2 worm cellular contexts compared by ENCODE assay signal in the genomic region with DNA sequence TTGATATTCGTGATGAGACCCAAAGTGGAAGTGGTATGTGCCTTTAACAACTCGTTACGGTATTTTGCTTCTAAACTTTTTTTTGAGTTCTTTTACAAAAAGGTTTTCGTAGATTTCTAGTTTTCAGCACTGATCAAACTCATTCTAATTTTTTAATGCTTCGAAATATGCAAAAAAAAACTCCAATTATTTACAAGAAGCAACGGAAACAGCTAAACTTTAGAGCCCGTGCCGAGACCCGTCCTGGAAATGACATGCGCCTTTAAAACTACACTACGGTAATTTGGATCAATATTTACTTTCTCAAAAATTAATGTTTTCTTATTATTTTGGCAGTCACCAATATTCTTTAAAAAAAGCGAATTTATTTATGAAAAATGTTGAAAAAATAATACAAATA.
TF ChIP-seq lines count a peak whose summit lies in the region.

No protein-coding gene starts in this region.

TF ChIP-seq in whole organism, L4 larva, 104 proteins besides CTCF, POLR2A, EP300 and RAD21:
- TF ChIP-seq nhr-76 (tag; optimal IDR thresholded peaks at IDR 0.05; lab: Kevin White, UChicago) (no peak), mes-2 (tag; optimal IDR thresholded peaks at IDR 0.05; lab: Kevin White, UChicago; ENCODE audit: poor library complexity, severe bottlenecking) (no peak), lsy-2 (tag; optimal IDR thresholded peaks at IDR 0.05; lab: Kevin White, UChicago) (peak in 1 of 2 experiments; percentile 10), F49E8.2 (tag; optimal IDR thresholded peaks at IDR 0.05; lab: Kevin White, UChicago; ENCODE audit: borderline replicate concordance) (peak; percentile 73), Y48G9A.11 (GFP tag; IDR thresholded peaks at IDR 0.05; lab: Robert Waterston, UW) (0 out of 2 replicates have a peak, but pooled peaks have one; percentile 10), snpc-1.2 (GFP tag; IDR thresholded peaks at IDR 0.05; lab: Robert Waterston, UW) (0 out of 2 replicates have a peak, but pooled peaks have one; percentile 40), unc-130 (GFP tag; optimal IDR thresholded peaks at IDR 0.05; lab: Kevin White, UChicago) (no peak)

TF ChIP-seq in whole organism, young adult, 124 proteins besides CTCF, POLR2A, EP300 and RAD21 (continues in another document):
- TF ChIP-seq let-526 (GFP tag; IDR thresholded peaks at IDR 0.05; lab: Robert Waterston, UW) (no peak), tlf-1 (GFP tag; optimal IDR thresholded peaks at IDR 0.05; lab: Kevin White, UChicago) (peak; percentile 22), attf-6 (GFP tag; IDR thresholded peaks at IDR 0.05; lab: Robert Waterston, UW) (no peak), mes-4 (tag; optimal IDR thresholded peaks at IDR 0.05; lab: Kevin White, UChicago) (no peak), nhr-179 (tag; optimal IDR thresholded peaks at IDR 0.05; lab: Kevin White, UChicago) (no peak), madf-10 (tag; optimal IDR thresholded peaks at IDR 0.05; lab: Kevin White, UChicago) (no peak), rpc-1 (optimal IDR thresholded peaks at IDR 0.05; lab: Kevin White, UChicago) (no peak), rpc-1 (tag; optimal IDR thresholded peaks at IDR 0.05; lab: Kevin White, UChicago) (no peak), hrde-1 (tag; optimal IDR thresholded peaks at IDR 0.05; lab: Kevin White, UChicago; ENCODE audit: borderline replicate concordance) (no peak), lin-54 (GFP tag; optimal IDR thresholded peaks at IDR 0.05; lab: Kevin White, UChicago) (peak; percentile 28), F57A8.1 (GFP tag; optimal IDR thresholded peaks at IDR 0.05; lab: Kevin White, UChicago) (no peak), bed-1 (GFP tag; IDR thresholded peaks at IDR 0.05; lab: Robert Waterston, UW) (no peak), cebp-1 (GFP tag; IDR thresholded peaks at IDR 0.05; lab: Robert Waterston, UW) (no peak), cebp-1 (tag; optimal IDR thresholded peaks at IDR 0.05; lab: Kevin White, UChicago) (no peak), madf-3 (GFP tag; IDR thresholded peaks at IDR 0.05; lab: Robert Waterston, UW) (no peak), madf-8 (GFP tag; conservative IDR thresholded peaks at IDR 0.05; lab: Robert Waterston, UW) (peak; percentile 76), nhr-80 (tag; optimal IDR thresholded peaks at IDR 0.05; lab: Kevin White, UChicago) (no peak), B0261.1 (tag; optimal IDR thresholded peaks at IDR 0.05; lab: Kevin White, UChicago) (no peak), hlh-12 (tag; optimal IDR thresholded peaks at IDR 0.05; lab: Kevin White, UChicago) (no peak), dox-1 (GFP tag; IDR thresholded peaks at IDR 0.05; lab: Robert Waterston, UW) (peak; percentile 42; the same call in 1 of the 2 replicates), Y95B8A.8 (GFP tag; IDR thresholded peaks at IDR 0.05; lab: Robert Waterston, UW) (0 out of 2 replicates have a peak, but pooled peaks have one; percentile 28), K11D2.4 (GFP tag; IDR thresholded peaks at IDR 0.05; lab: Robert Waterston, UW) (no peak), ama-1 (optimal IDR thresholded peaks at IDR 0.05; lab: Kevin White, UChicago) (no peak), ama-1 (GFP tag; optimal IDR thresholded peaks at IDR 0.05; lab: Kevin White, UChicago) (no peak), pbrm-1 (GFP tag; IDR thresholded peaks at IDR 0.05; lab: Robert Waterston, UW) (no peak), lin-35 (GFP tag; optimal IDR thresholded peaks at IDR 0.05; lab: Kevin White, UChicago) (no peak), madf-6 (GFP tag; IDR thresholded peaks at IDR 0.05; lab: Robert Waterston, UW) (peak; percentile 91), lag-1 (GFP tag; IDR thresholded peaks at IDR 0.05; lab: Robert Waterston, UW) (no peak), egl-44 (GFP tag; IDR thresholded peaks at IDR 0.05; lab: Robert Waterston, UW) (no peak), ztf-3 (GFP tag; optimal IDR thresholded peaks at IDR 0.05; lab: Kevin White, UChicago) (no peak), ccch-3 (GFP tag; optimal IDR thresholded peaks at IDR 0.05; lab: Kevin White, UChicago) (no peak), dpff-1 (tag; optimal IDR thresholded peaks at IDR 0.05; lab: Kevin White, UChicago) (no peak), sptf-2 (GFP tag; optimal IDR thresholded peaks at IDR 0.05; lab: Kevin White, UChicago) (no peak), D2030.7 (GFP tag; IDR thresholded peaks at IDR 0.05; lab: Robert Waterston, UW) (peak; percentile 65), Y53F4B.3 (GFP tag; IDR thresholded peaks at IDR 0.05; lab: Robert Waterston, UW) (no peak), gei-17 (GFP tag; optimal IDR thresholded peaks at IDR 0.05; lab: Kevin White, UChicago) (no peak), mxl-1 (tag; optimal IDR thresholded peaks at IDR 0.05; lab: Kevin White, UChicago) (no peak), T26A5.8 (tag; optimal IDR thresholded peaks at IDR 0.05; lab: Kevin White, UChicago) (no peak), ceh-91 (GFP tag; IDR thresholded peaks at IDR 0.05; lab: Robert Waterston, UW) (peak; percentile 68), mcd-1 (GFP tag; IDR thresholded peaks at IDR 0.05; lab: Robert Waterston, UW) (no peak), egl-18 (GFP tag; IDR thresholded peaks at IDR 0.05; lab: Robert Waterston, UW) (no peak), ceh-27 (GFP tag; optimal IDR thresholded peaks at IDR 0.05; lab: Kevin White, UChicago) (no peak), hlh-26 (GFP tag; conservative IDR thresholded peaks at IDR 0.05; lab: Robert Waterston, UW) (no peak), lin-26 (GFP tag; IDR thresholded peaks at IDR 0.05; lab: Robert Waterston, UW) (no peak), F49E8.2 (tag; optimal IDR thresholded peaks at IDR 0.05; lab: Kevin White, UChicago; ENCODE audit: insufficient read depth) (no peak), T07F8.4 (tag; optimal IDR thresholded peaks at IDR 0.05; lab: Kevin White, UChicago) (no peak), tbp1 (GFP tag; optimal IDR thresholded peaks at IDR 0.05; lab: Kevin White, UChicago) (peak; percentile 23), chd-7 (tag; optimal IDR thresholded peaks at IDR 0.05; lab: Kevin White, UChicago) (no peak), nhr-120 (GFP tag; IDR thresholded peaks at IDR 0.05; lab: Robert Waterston, UW) (no peak), repo-1 (tag; optimal IDR thresholded peaks at IDR 0.05; lab: Kevin White, UChicago) (no peak), F10E7.11 (tag; optimal IDR thresholded peaks at IDR 0.05; lab: Kevin White, UChicago) (no peak), dpl-1 (GFP tag; optimal IDR thresholded peaks at IDR 0.05; lab: Kevin White, UChicago) (no peak), ztf-6 (GFP tag; IDR thresholded peaks at IDR 0.05; lab: Robert Waterston, UW) (no peak), zfh-2 (GFP tag; conservative IDR thresholded peaks at IDR 0.05; lab: Robert Waterston, UW) (no peak), Y79H2A.3 (GFP tag; conservative IDR thresholded peaks at IDR 0.05; lab: Robert Waterston, UW) (0 out of 2 replicates have a peak, but pooled peaks have one; percentile 20), nhr-90 (tag; optimal IDR thresholded peaks at IDR 0.05; lab: Kevin White, UChicago) (no peak), nfyb-1 (GFP tag; IDR thresholded peaks at IDR 0.05; lab: Robert Waterston, UW) (no peak), F52B5.7 (tag; optimal IDR thresholded peaks at IDR 0.05; lab: Kevin White, UChicago) (no peak), bed-2 (GFP tag; IDR thresholded peaks at IDR 0.05; lab: Robert Waterston, UW) (no peak), lir-1 (GFP tag; conservative IDR thresholded peaks at IDR 0.05; lab: Robert Waterston, UW) (no peak), F23B12.7 (tag; optimal IDR thresholded peaks at IDR 0.05; lab: Kevin White, UChicago; ENCODE audit: insufficient read depth) (no peak), lin-40 (tag; optimal IDR thresholded peaks at IDR 0.05; lab: Kevin White, UChicago) (no peak), let-607 (tag; optimal IDR thresholded peaks at IDR 0.05; lab: Kevin White, UChicago) (no peak), nfya-2 (GFP tag; IDR thresholded peaks at IDR 0.05; lab: Robert Waterston, UW) (no peak), B0035.1 (tag; optimal IDR thresholded peaks at IDR 0.05; lab: Kevin White, UChicago) (no peak), ZK185.1 (tag; optimal IDR thresholded peaks at IDR 0.05; lab: Kevin White, UChicago; ENCODE audit: poor library complexity, severe bottlenecking) (no peak), egrh-3 (GFP tag; IDR thresholded peaks at IDR 0.05; lab: Robert Waterston, UW) (no peak), Y56A3A.18 (GFP tag; IDR thresholded peaks at IDR 0.05; lab: Robert Waterston, UW) (no peak), C06A6.2 (GFP tag; conservative IDR thresholded peaks at IDR 0.05; lab: Robert Waterston, UW) (no peak), C17E4.6 (GFP tag; IDR thresholded peaks at IDR 0.05; lab: Robert Waterston, UW) (no peak), rec-8 (tag; optimal IDR thresholded peaks at IDR 0.05; lab: Kevin White, UChicago) (no peak), atf-7 (tag; optimal IDR thresholded peaks at IDR 0.05; lab: Kevin White, UChicago) (no peak), lsy-27 (tag; optimal IDR thresholded peaks at IDR 0.05; lab: Kevin White, UChicago; ENCODE audit: borderline replicate concordance, insufficient read depth) (no peak), attf-5 (GFP tag; optimal IDR thresholded peaks at IDR 0.05; lab: Kevin White, UChicago) (no peak), him-1 (tag; optimal IDR thresholded peaks at IDR 0.05; lab: Kevin White, UChicago) (peak; percentile 56), die-1 (tag; optimal IDR thresholded peaks at IDR 0.05; lab: Kevin White, UChicago) (no peak), pha-4 (tag; optimal IDR thresholded peaks at IDR 0.05; lab: Kevin White, UChicago) (no peak), hmg-1.2 (GFP tag; IDR thresholded peaks at IDR 0.05; lab: Robert Waterston, UW) (no peak), Y67H2A.10 (GFP tag; conservative IDR thresholded peaks at IDR 0.05; lab: Robert Waterston, UW) (no peak), snpc-4 (GFP tag; optimal IDR thresholded peaks at IDR 0.05; lab: Kevin White, UChicago) (no peak), snpc-4 (tag; optimal IDR thresholded peaks at IDR 0.05; lab: Kevin White, UChicago) (peak in 2 of 4 experiments; percentile 2 to 56), F55B11.4 (tag; optimal IDR thresholded peaks at IDR 0.05; lab: Kevin White, UChicago; ENCODE audit: borderline replicate concordance, insufficient read depth) (no peak)
